Worm (Caenorhabditis elegans) whole organism, L4 larva: ENCODE results near the gene sfxn-1.5.

Experiments
- F26F4.8 ChIP-seq: fragments of 200-800 bp; sonication (Bioruptor generic); conservative IDR thresholded peaks from 2 replicates; pipeline ENCODE4 v1.3.6; 2022; ENCODE audit warnings: missing genetic modification characterization, missing compliant biosample characterization
- aly-2 ChIP-seq: sonication (generic microtip); optimal IDR thresholded peaks from 2 replicates; lab custom pipeline; 2018; ENCODE audit warnings: missing biosample characterization, missing genetic modification characterization
- lin-15B ChIP-seq: fragments of 150-350 bp; sonication (generic microtip); optimal IDR thresholded peaks from 3 replicates; lab custom pipeline; 2014; ENCODE audit warnings: missing biosample characterization, missing genetic modification characterization
- lir-3 ChIP-seq: sonication (generic microtip); optimal IDR thresholded peaks from 2 replicates; lab custom pipeline; 2016; ENCODE audit warnings: mild to moderate bottlenecking, missing genetic modification characterization, missing compliant biosample characterization
- unc-39 ChIP-seq: sonication (generic microtip); optimal IDR thresholded peaks from 2 replicates; lab custom pipeline; 2017; ENCODE audit warnings: missing biosample characterization, missing genetic modification characterization

ce11 chrX:11696696-11697095 lies 35.2 kb upstream of the sfxn-1.5 start, which contains the start of gene C44C10.12:
- TF ChIP-seq aly-2 (tag; lab: Kevin White, UChicago): no peak
- TF ChIP-seq F26F4.8 (GFP tag; lab: Robert Waterston, UW): no peak
- no peak for TF ChIP-seq lir-3 (tag; lab: Kevin White, UChicago)
- no peak for TF ChIP-seq lin-15B (tag; lab: Kevin White, UChicago)
- TF ChIP-seq unc-39: no peak
